Worm (Caenorhabditis elegans) whole organism, mixed stage, embryonic: Measurements from ENCODE around the gene scrm-5.
"Not testable (repeated sequence)": the region's sequence is repeated elsewhere in the genome, so short reads cannot be mapped to it uniquely, and the experiment has no call there.

Source experiments
- M03D4.4 ChIP-seq: sonication (generic microtip); optimal IDR thresholded peaks from 2 replicates; lab custom pipeline; 2017; ENCODE audit warnings: mild to moderate bottlenecking, missing genetic modification characterization, missing compliant biosample characterization
- bed-3 ChIP-seq: fragments of 200-800 bp; sonication (Bioruptor generic); optimal IDR thresholded peaks from 3 replicates; lab custom pipeline; 2018; ENCODE audit warnings: mild to moderate bottlenecking, missing genetic modification characterization, moderate library complexity, missing compliant biosample characterization
- blmp-1 ChIP-seq: fragments of 150-350 bp; optimal IDR thresholded peaks from 2 replicates; lab custom pipeline; 2014; ENCODE audit warnings: missing biosample characterization, missing genetic modification characterization
- ceh-43 ChIP-seq: fragments of 200-800 bp; sonication (Bioruptor generic); optimal IDR thresholded peaks from 2 replicates; lab custom pipeline; 2018; ENCODE audit warnings: mild to moderate bottlenecking, missing genetic modification characterization, moderate library complexity, missing compliant biosample characterization
- ceh-83 ChIP-seq: fragments of 200-800 bp; sonication (Bioruptor generic); optimal IDR thresholded peaks from 2 replicates; lab custom pipeline; 2018; ENCODE audit warnings: mild to moderate bottlenecking, missing genetic modification characterization, missing compliant biosample characterization
- ces-1 ChIP-seq: fragments of 150-350 bp; optimal IDR thresholded peaks from 2 replicates; lab custom pipeline; 2014; ENCODE audit warnings: missing biosample characterization, missing genetic modification reagents, missing genetic modification characterization
- cnd-1 ChIP-seq: fragments of 200-800 bp; sonication (Bioruptor generic); optimal IDR thresholded peaks from 2 replicates; lab custom pipeline; 2018; ENCODE audit warnings: mild to moderate bottlenecking, missing genetic modification characterization, missing compliant biosample characterization
- drap-1 ChIP-seq: fragments of 200-800 bp; sonication (Bioruptor generic); optimal IDR thresholded peaks from 3 replicates; lab custom pipeline; 2018; ENCODE audit warnings: mild to moderate bottlenecking, missing genetic modification characterization, missing compliant biosample characterization
- elt-3 ChIP-seq: fragments of 150-350 bp; optimal IDR thresholded peaks from 2 replicates; lab custom pipeline; 2014; ENCODE audit warnings: missing biosample characterization, missing genetic modification characterization
- flh-1 ChIP-seq: fragments of 200-800 bp; sonication (Bioruptor generic); optimal IDR thresholded peaks from 2 replicates; lab custom pipeline; 2018; ENCODE audit warnings: mild to moderate bottlenecking, missing genetic modification characterization, moderate library complexity, missing compliant biosample characterization
- ham-2 ChIP-seq: fragments of 200-800 bp; sonication (Bioruptor generic); optimal IDR thresholded peaks from 2 replicates; lab custom pipeline; 2018; ENCODE audit warnings: mild to moderate bottlenecking, missing genetic modification characterization, missing compliant biosample characterization
- hlh-1 ChIP-seq: fragments of 150-350 bp; optimal IDR thresholded peaks from 2 replicates; lab custom pipeline; 2014; ENCODE audit warnings: missing biosample characterization, missing genetic modification reagents, missing genetic modification characterization
- lin-13 ChIP-seq: fragments of 150-350 bp; optimal IDR thresholded peaks from 2 replicates; lab custom pipeline; 2014; ENCODE audit warnings: missing biosample characterization, missing genetic modification characterization
- lin-32 ChIP-seq: fragments of 200-800 bp; sonication (Bioruptor generic); optimal IDR thresholded peaks from 2 replicates; lab custom pipeline; 2018; ENCODE audit warnings: mild to moderate bottlenecking, missing genetic modification characterization, missing compliant biosample characterization
- lsy-2 ChIP-seq: fragments of 150-350 bp; optimal IDR thresholded peaks from 2 replicates; lab custom pipeline; 2014; ENCODE audit warnings: missing biosample characterization, missing genetic modification characterization
- mab-5 ChIP-seq: fragments of 150-350 bp; optimal IDR thresholded peaks from 2 replicates; lab custom pipeline; 2014; ENCODE audit warnings: missing biosample characterization, missing genetic modification characterization
- mep-1 ChIP-seq: fragments of 150-350 bp; optimal IDR thresholded peaks from 2 replicates; lab custom pipeline; 2017; ENCODE audit warnings: missing biosample characterization, missing genetic modification reagents, missing genetic modification characterization, inconsistent platforms
- mls-2 ChIP-seq: sonication (generic microtip); optimal IDR thresholded peaks from 2 replicates; lab custom pipeline; 2016; ENCODE audit warnings: mild to moderate bottlenecking, missing genetic modification characterization, moderate library complexity, missing compliant biosample characterization
- nhr-12 ChIP-seq: fragments of 150-350 bp; optimal IDR thresholded peaks from 2 replicates; lab custom pipeline; 2014; ENCODE audit warnings: missing biosample characterization, missing genetic modification characterization
- nhr-2 ChIP-seq: fragments of 150-350 bp; optimal IDR thresholded peaks from 2 replicates; lab custom pipeline; 2014; ENCODE audit warnings: missing biosample characterization, missing genetic modification characterization
- nhr-237 ChIP-seq: fragments of 150-350 bp; optimal IDR thresholded peaks from 2 replicates; lab custom pipeline; 2014; ENCODE audit warnings: missing biosample characterization, missing genetic modification characterization
- nhr-76 ChIP-seq: sonication (generic microtip); optimal IDR thresholded peaks from 2 replicates; lab custom pipeline; 2017; ENCODE audit warnings: missing biosample characterization, missing genetic modification characterization
- pha-4 ChIP-seq: fragments of 150-350 bp; optimal IDR thresholded peaks from 2 replicates; lab custom pipeline; 2018; ENCODE audit warnings: missing biosample characterization, missing genetic modification reagents, missing genetic modification characterization
- sem-2 ChIP-seq: fragments of 200-800 bp; sonication (Bioruptor generic); optimal IDR thresholded peaks from 2 replicates; lab custom pipeline; 2018; ENCODE audit warnings: mild to moderate bottlenecking, missing genetic modification characterization, missing compliant biosample characterization
- snpc-4 ChIP-seq: fragments of 150-350 bp; optimal IDR thresholded peaks from 2 replicates; lab custom pipeline; 2014; ENCODE audit warnings: missing biosample characterization, missing genetic modification characterization
- sptf-1 ChIP-seq: sonication (generic microtip); optimal IDR thresholded peaks from 2 replicates; lab custom pipeline; 2017; ENCODE audit warnings: mild to moderate bottlenecking, missing genetic modification characterization, moderate library complexity, missing compliant biosample characterization
- tbx-8 ChIP-seq: fragments of 200-800 bp; sonication (Bioruptor generic); optimal IDR thresholded peaks from 2 replicates; lab custom pipeline; 2018; ENCODE audit warnings: mild to moderate bottlenecking, missing genetic modification characterization, moderate library complexity, missing compliant biosample characterization
- unc-120 ChIP-seq: sonication (generic microtip); optimal IDR thresholded peaks from 2 replicates; lab custom pipeline; 2017; ENCODE audit warnings: missing genetic modification characterization, missing compliant biosample characterization; ENCODE audit not compliant: poor library complexity, severe bottlenecking
- unc-62 ChIP-seq: fragments of 150-350 bp; optimal IDR thresholded peaks from 2 replicates; lab custom pipeline; 2014; ENCODE audit warnings: missing biosample characterization, missing genetic modification reagents, missing genetic modification characterization
- zip-8 ChIP-seq: fragments of 150-350 bp; optimal IDR thresholded peaks from 2 replicates; lab custom pipeline; 2014; ENCODE audit warnings: missing biosample characterization, missing genetic modification characterization
- ztf-11 ChIP-seq: fragments of 150-350 bp; optimal IDR thresholded peaks from 2 replicates; lab custom pipeline; 2014; ENCODE audit warnings: missing biosample characterization, missing genetic modification characterization

Gene scrm-5

ce11 chrIV:4140265-4140664 lies 22.0 kb upstream of the scrm-5 start, which contains the start of gene F49F1.18:
TSS of gene F49F1.18 (minus strand) at chrIV:4140365.
- TF ChIP-seq lsy-2 (tag; lab: Kevin White, UChicago) (no peak), snpc-4 (no peak), hlh-1 (no peak), unc-62 (GFP tag; lab: Kevin White, UChicago) (no peak), flh-1 (GFP tag; lab: Kevin White, UChicago) (no peak), mep-1 (tag; lab: Kevin White, UChicago) (no peak), sptf-1 (tag; lab: Kevin White, UChicago) (no peak), lin-32 (no peak), mab-5 (tag; lab: Kevin White, UChicago) (no peak)
- TF ChIP-seq, all 35 proteins: peak for 0

DNA sequence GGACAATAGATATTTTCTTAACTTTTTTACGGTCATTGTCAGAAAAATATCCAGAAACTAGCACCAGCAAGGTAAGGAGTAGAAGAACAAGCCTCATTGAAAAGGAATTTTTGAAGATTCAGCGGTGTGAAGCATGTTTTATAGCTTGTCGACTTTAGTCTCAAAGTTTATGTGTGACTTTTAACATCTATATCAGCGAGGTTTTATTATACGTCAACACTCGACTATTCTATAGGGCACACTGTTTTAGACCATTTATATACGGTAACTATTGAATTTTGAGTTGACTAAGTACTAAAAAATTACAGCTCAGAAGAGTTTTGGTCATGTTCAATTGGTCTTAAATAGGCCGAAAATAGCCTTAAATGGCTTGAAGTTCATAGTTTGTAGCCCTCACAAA lies 20.9 kb upstream of the scrm-5 start, which contains the start of gene F49F1.11:
Gene F49F1.11 (minus strand): TSS at position 101 of the 400 bp plus-strand sequence.
- TF ChIP-seq hlh-1, result no peak
- no peak for TF ChIP-seq mab-5 (tag; lab: Kevin White, UChicago)
- TF ChIP-seq unc-120 (tag; lab: Kevin White, UChicago), result no peak
- TF ChIP-seq lsy-2 (tag; lab: Kevin White, UChicago), result no peak
- no peak for TF ChIP-seq flh-1 (GFP tag; lab: Kevin White, UChicago)
- no peak for TF ChIP-seq lin-32
- no peak for TF ChIP-seq zip-8 (tag; lab: Kevin White, UChicago)
- no peak for TF ChIP-seq mls-2 (tag; lab: Kevin White, UChicago)
- TF ChIP-seq tbx-8 (GFP tag; lab: Kevin White, UChicago), result no peak
- TF ChIP-seq lin-13 (tag; lab: Kevin White, UChicago), result no peak
- TF ChIP-seq elt-3 (tag; lab: Kevin White, UChicago), result no peak
- no peak for TF ChIP-seq ceh-43
- TF ChIP-seq ztf-11, result no peak
- TF ChIP-seq nhr-2 (tag; lab: Kevin White, UChicago), result no peak
- TF ChIP-seq sptf-1 (tag; lab: Kevin White, UChicago), result no peak
- no peak for TF ChIP-seq unc-62 (GFP tag; lab: Kevin White, UChicago)
- TF ChIP-seq cnd-1 (tag; lab: Kevin White, UChicago), result no peak
- no peak for TF ChIP-seq M03D4.4 (tag; lab: Kevin White, UChicago)

DNA sequence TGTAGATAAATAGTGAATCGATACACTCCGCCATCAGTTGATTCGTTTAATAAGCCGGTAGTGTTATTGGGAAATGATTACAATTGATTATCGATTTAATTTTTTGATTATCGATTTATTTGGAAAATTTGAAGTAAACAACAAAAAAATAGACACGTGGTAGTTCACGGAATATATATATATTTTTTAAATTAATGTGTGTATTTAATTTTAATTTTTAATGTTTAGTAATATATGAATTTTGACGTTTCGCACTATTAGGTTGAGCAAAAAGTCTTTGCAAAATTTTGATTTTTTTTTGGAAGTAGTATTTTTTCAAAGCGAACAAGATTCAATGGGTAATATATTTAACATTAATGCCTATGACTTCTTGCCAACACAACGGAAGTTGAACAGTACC lies 19.2 kb upstream of the scrm-5 start, which contains the start of gene F49F1.12:
Gene F49F1.12 (minus strand): TSS at position 101 of the 400 bp plus-strand sequence.
- not testable (repeated sequence) for TF ChIP-seq lin-13 (tag; lab: Kevin White, UChicago); pha-4; nhr-76 (tag; lab: Kevin White, UChicago)
- TF ChIP-seq, all 35 proteins: peak for 0; not testable (repeated sequence) for 35

DNA sequence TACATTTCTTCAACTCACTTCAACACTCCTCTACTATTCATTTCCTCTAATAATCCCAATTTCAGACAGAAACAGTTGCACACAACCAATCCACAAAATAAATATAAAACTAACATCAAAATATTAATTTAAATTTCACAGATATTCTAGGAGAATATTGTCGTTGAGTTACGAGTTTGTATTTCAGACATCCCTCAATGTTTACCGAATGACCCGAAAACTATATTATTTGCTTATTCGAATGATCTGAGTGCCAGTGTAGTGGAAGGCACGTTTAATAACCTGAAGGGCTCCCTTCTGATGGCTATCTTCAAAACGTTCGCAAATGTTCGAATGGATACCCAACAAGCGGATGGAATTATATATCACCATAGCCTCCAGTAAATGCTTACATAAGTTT lies 17.4 kb upstream of the scrm-5 start, which contains the start of gene R07C12.3:
Gene R07C12.3 (plus strand): TSS at position 301 of the 400 bp plus-strand sequence.
- TF ChIP-seq zip-8 (tag; lab: Kevin White, UChicago), result no peak
- TF ChIP-seq cnd-1 (tag; lab: Kevin White, UChicago), result no peak
- TF ChIP-seq unc-120 (tag; lab: Kevin White, UChicago), result no peak
- no peak for TF ChIP-seq unc-62 (GFP tag; lab: Kevin White, UChicago)
- TF ChIP-seq ceh-83 (GFP tag; lab: Kevin White, UChicago), result no peak
- TF ChIP-seq ztf-11, result no peak
- TF ChIP-seq sem-2 (GFP tag; lab: Kevin White, UChicago), result no peak
- no peak for TF ChIP-seq nhr-12 (tag; lab: Kevin White, UChicago)
- TF ChIP-seq ham-2 (GFP tag; lab: Kevin White, UChicago), result no peak
- no peak for TF ChIP-seq bed-3 (GFP tag; lab: Kevin White, UChicago)
- TF ChIP-seq blmp-1, result no peak
- no peak for TF ChIP-seq flh-1 (GFP tag; lab: Kevin White, UChicago)
- no peak for TF ChIP-seq sptf-1 (tag; lab: Kevin White, UChicago)
- no peak for TF ChIP-seq nhr-237
- no peak for TF ChIP-seq lin-32
- TF ChIP-seq drap-1 (GFP tag; lab: Kevin White, UChicago), result no peak
- no peak for TF ChIP-seq mab-5 (tag; lab: Kevin White, UChicago)
- TF ChIP-seq lsy-2 (tag; lab: Kevin White, UChicago), result no peak
- no peak for TF ChIP-seq nhr-76 (tag; lab: Kevin White, UChicago)
- TF ChIP-seq ces-1 (GFP tag; lab: Kevin White, UChicago), result no peak

- TF ChIP-seq sem-2 (GFP tag; lab: Kevin White, UChicago), result no peak
- TF ChIP-seq zip-8 (tag; lab: Kevin White, UChicago), result no peak
- no peak for TF ChIP-seq mls-2 (tag; lab: Kevin White, UChicago)
These were observed 14.3 kb upstream of the scrm-5 start for ce11 chrIV:4147891-4148290.
